Worm (Caenorhabditis elegans): Measurements from ENCODE around the gene clec-204.

The clec-204 gene

ce11 chrV:1756856-1757255 is at the start of gene clec-204:
Gene clec-204, plus strand, starts transcription at chrV:1757156.
- TF ChIP-seq ztf-16 (tag; optimal IDR thresholded peaks at IDR 0.05) (no peak), F13H6.1 (tag; optimal IDR thresholded peaks at IDR 0.05) (no peak), fax-1 (tag; optimal IDR thresholded peaks at IDR 0.05) (no peak), ttx-3 (tag; optimal IDR thresholded peaks at IDR 0.05) (no peak)

ce11 chrV:1708441-1708840 is 48.5 kb upstream of the clec-204 start, which contains the start of gene srw-99:
Gene srw-99, plus strand, starts transcription at chrV:1708741.
- TF ChIP-seq Y22D7AL.16 (tag; optimal IDR thresholded peaks at IDR 0.05) = no peak
- no peak for TF ChIP-seq ztf-16 (tag; optimal IDR thresholded peaks at IDR 0.05)

- TF ChIP-seq nhr-11 (tag; optimal IDR thresholded peaks at IDR 0.05) = no peak
- TF ChIP-seq sdc-2 (tag; optimal IDR thresholded peaks at IDR 0.05) = no peak
- TF ChIP-seq ama-1 (optimal IDR thresholded peaks at IDR 0.05) = no peak
- no peak for TF ChIP-seq sox-4 (tag; optimal IDR thresholded peaks at IDR 0.05)
- TF ChIP-seq C08G9.2 (tag; optimal IDR thresholded peaks at IDR 0.05) = no peak
- no peak for TF ChIP-seq pag-3 (tag; optimal IDR thresholded peaks at IDR 0.05; ENCODE audit: borderline replicate concordance)
- TF ChIP-seq ceh-31 (tag; optimal IDR thresholded peaks at IDR 0.05) = no peak
- no peak for TF ChIP-seq pha-4 (tag; optimal IDR thresholded peaks at IDR 0.05)
- TF ChIP-seq che-1 (tag; optimal IDR thresholded peaks at IDR 0.05) = no peak
- TF ChIP-seq C38D4.7 (GFP tag; optimal IDR thresholded peaks at IDR 0.05) = no peak
- no peak for TF ChIP-seq ceh-45 (GFP tag; IDR thresholded peaks at IDR 0.05)
- no peak for TF ChIP-seq rnt-1 (tag; optimal IDR thresholded peaks at IDR 0.05)
- no peak for TF ChIP-seq ref-2 (tag; optimal IDR thresholded peaks at IDR 0.05)
- no peak for TF ChIP-seq lim-6 (tag; optimal IDR thresholded peaks at IDR 0.05)
- TF ChIP-seq unc-55 (GFP tag; optimal IDR thresholded peaks at IDR 0.05) = no peak
- TF ChIP-seq K09A11.1 (tag; optimal IDR thresholded peaks at IDR 0.05; ENCODE audit: insufficient read depth) = no peak
- TF ChIP-seq pros-1 (tag; optimal IDR thresholded peaks at IDR 0.05) = no peak
Observed at ce11 chrV:1710909-1711308, 46.0 kb upstream of the clec-204 start, which contains the start of gene srw-100. Gene srw-100, plus strand, starts transcription at chrV:1711209.

- 0 out of 2 replicates have a peak, but pooled peaks have one; percentile 67 for TF ChIP-seq ceh-45 (GFP tag; IDR thresholded peaks at IDR 0.05)
Observed at ce11 chrV:1713761-1714160, 43.2 kb upstream of the clec-204 start.

ce11 chrV:1716892-1717291 is 40.1 kb upstream of the clec-204 start, which contains the start of gene srw-103:
Gene srw-103, plus strand, starts transcription at chrV:1717192.
- TF ChIP-seq sdc-2 (tag; optimal IDR thresholded peaks at IDR 0.05) (no peak), ceh-45 (GFP tag; IDR thresholded peaks at IDR 0.05) (no peak), T23F11.4 (GFP tag; optimal IDR thresholded peaks at IDR 0.05) (no peak), ztf-16 (tag; optimal IDR thresholded peaks at IDR 0.05) (no peak), lim-6 (tag; optimal IDR thresholded peaks at IDR 0.05) (no peak), ref-2 (tag; optimal IDR thresholded peaks at IDR 0.05) (no peak), pqm-1 (tag; optimal IDR thresholded peaks at IDR 0.05) (no peak), pag-3 (tag; optimal IDR thresholded peaks at IDR 0.05; ENCODE audit: borderline replicate concordance) (no peak), elt-4 (tag; optimal IDR thresholded peaks at IDR 0.05) (no peak)

- TF ChIP-seq dve-1 (tag; optimal IDR thresholded peaks at IDR 0.05) (no peak), unc-3 (GFP tag; conservative IDR thresholded peaks at IDR 0.05) (no peak), unc-3 (tag; optimal IDR thresholded peaks at IDR 0.05) (no peak), sox-4 (tag; optimal IDR thresholded peaks at IDR 0.05) (no peak), nhr-232 (tag; optimal IDR thresholded peaks at IDR 0.05) (no peak), eyg-1 (tag; optimal IDR thresholded peaks at IDR 0.05) (no peak), fkh-10 (GFP tag; optimal IDR thresholded peaks at IDR 0.05) (no peak), hlh-8 (tag; optimal IDR thresholded peaks at IDR 0.05) (no peak), lin-11 (tag; optimal IDR thresholded peaks at IDR 0.05) (no peak)
Observed at ce11 chrV:1718232-1718631, 38.7 kb upstream of the clec-204 start.

All from whole organism, late embryonic.